Fruit fly (Drosophila melanogaster): ENCODE data around the gene CG13101.

Gene CG13101

dm6 chr2L:8997285-8997684 is 12.6 kb upstream of the CG13101 start, which contains the start of the genes alien and CG18661 (continued):
- TF ChIP-seq tna (GFP tag; IDR thresholded peaks at IDR 0.05; ENCODE audit: partially characterized antibody) = no peak
- TF ChIP-seq YL-1 (GFP tag; optimal IDR thresholded peaks at IDR 0.05) = peak; percentile 52
- peak; percentile 58 for TF ChIP-seq CG4820 (GFP tag; optimal IDR thresholded peaks at IDR 0.05)
- TF ChIP-seq CG14710 (tag; optimal IDR thresholded peaks at IDR 0.05) = peak; percentile 79
- TF ChIP-seq Jarid2 (GFP tag; optimal IDR thresholded peaks at IDR 0.05) = no peak
- peak; percentile 44 for TF ChIP-seq oc (tag; optimal IDR thresholded peaks at IDR 0.05)
- peak; percentile 80 for TF ChIP-seq CG12942 (GFP tag; optimal IDR thresholded peaks at IDR 0.05)
- peak; percentile 3 for TF ChIP-seq yki (optimal IDR thresholded peaks at IDR 0.05)
- peak; percentile 43 for TF ChIP-seq ab (GFP tag; optimal IDR thresholded peaks at IDR 0.05)
- TF ChIP-seq Usf (GFP tag; optimal IDR thresholded peaks at IDR 0.05) = peak; percentile 68
- TF ChIP-seq CG15514 (GFP tag; optimal IDR thresholded peaks at IDR 0.05) = peak; percentile 65
- TF ChIP-seq gcm (GFP tag; optimal IDR thresholded peaks at IDR 0.05) = peak; percentile 30
- TF ChIP-seq caup (GFP tag; optimal IDR thresholded peaks at IDR 0.05; ENCODE audit: severe bottlenecking) = peak; percentile 82
- TF ChIP-seq D (optimal IDR thresholded peaks at IDR 0.05) = no peak
- TF ChIP-seq D (GFP tag; optimal IDR thresholded peaks at IDR 0.05) = peak; percentile 71
- TF ChIP-seq NC2α (GFP tag; optimal IDR thresholded peaks at IDR 0.05) = peak; percentile 36
- peak; percentile 71 for TF ChIP-seq CG13775 (GFP tag; optimal IDR thresholded peaks at IDR 0.05)
- peak; percentile 88 for TF ChIP-seq ttk (GFP tag; IDR thresholded peaks at IDR 0.05)
- peak; percentile 79 for TF ChIP-seq Rx (GFP tag; IDR thresholded peaks at IDR 0.05)
- peak; percentile 9 for TF ChIP-seq CG15011 (GFP tag; optimal IDR thresholded peaks at IDR 0.05)
- TF ChIP-seq Sry-δ (GFP tag; optimal IDR thresholded peaks at IDR 0.05) = peak; percentile 88
- peak; percentile 84 for TF ChIP-seq Hmx (GFP tag; optimal IDR thresholded peaks at IDR 0.05)
- peak; percentile 83 for TF ChIP-seq Hmr (GFP tag; optimal IDR thresholded peaks at IDR 0.05)
- peak; percentile 88 for TF ChIP-seq CG14014 (GFP tag; IDR thresholded peaks at IDR 0.05)
- peak; percentile 28; the same call in 1 of the 3 replicates for TF ChIP-seq Opbp (GFP tag; IDR thresholded peaks at IDR 0.05; ENCODE audit: partially characterized antibody)
- TF ChIP-seq CG1603 (tag; optimal IDR thresholded peaks at IDR 0.05) = peak; percentile 89
- TF ChIP-seq CG6272 (GFP tag; IDR thresholded peaks at IDR 0.05) = peak; percentile 87
- no peak for TF ChIP-seq Eip74EF (GFP tag; optimal IDR thresholded peaks at IDR 0.05)
- TF ChIP-seq HLH54F (GFP tag; optimal IDR thresholded peaks at IDR 0.05) = peak; percentile 82
- TF ChIP-seq CG10462 (GFP tag; optimal IDR thresholded peaks at IDR 0.05) = peak; percentile 72
- TF ChIP-seq al (GFP tag; IDR thresholded peaks at IDR 0.05) = peak; percentile 88
- no peak for TF ChIP-seq z (GFP tag; IDR thresholded peaks at IDR 0.05)
- no peak for TF ChIP-seq eve (GFP tag; optimal IDR thresholded peaks at IDR 0.05)
- TF ChIP-seq sens-2 (GFP tag; IDR thresholded peaks at IDR 0.05) = peak; percentile 92
- peak; percentile 79 for TF ChIP-seq CG10979 (tag; optimal IDR thresholded peaks at IDR 0.05)
- peak; percentile 47 for TF ChIP-seq Meics (GFP tag; optimal IDR thresholded peaks at IDR 0.05)
- no peak for TF ChIP-seq sim (GFP tag; IDR thresholded peaks at IDR 0.05)
- TF ChIP-seq CG6175 (GFP tag; IDR thresholded peaks at IDR 0.05) = peak; percentile 80; the same call in 2 of the 3 replicates
- peak; percentile 98 for TF ChIP-seq mam (GFP tag; optimal IDR thresholded peaks at IDR 0.05)
- TF ChIP-seq Kr (GFP tag; optimal IDR thresholded peaks at IDR 0.05) = no peak
- TF ChIP-seq CG10209 (GFP tag; optimal IDR thresholded peaks at IDR 0.05) = peak; percentile 83
- TF ChIP-seq Gug (GFP tag; IDR thresholded peaks at IDR 0.05) = peak; percentile 92
- peak; percentile 98 for TF ChIP-seq Xbp1 (GFP tag; optimal IDR thresholded peaks at IDR 0.05)
- TF ChIP-seq tgo (GFP tag; IDR thresholded peaks at IDR 0.05) = peak; percentile 87
- TF ChIP-seq CG10321 (GFP tag; IDR thresholded peaks at IDR 0.05) = peak; percentile 66
- TF ChIP-seq CG4730 (GFP tag; IDR thresholded peaks at IDR 0.05) = peak; percentile 83
- TF ChIP-seq Lim3 (GFP tag; IDR thresholded peaks at IDR 0.05) = peak; percentile 82
- TF ChIP-seq stwl (tag; optimal IDR thresholded peaks at IDR 0.05) = peak; percentile 98
- TF ChIP-seq CG1602 (GFP tag; optimal IDR thresholded peaks at IDR 0.05) = peak; percentile 76
- peak; percentile 96 for TF ChIP-seq lilli (GFP tag; optimal IDR thresholded peaks at IDR 0.05)
- peak; percentile 34; the same call in 1 of the 3 replicates for TF ChIP-seq HLH4C (GFP tag; IDR thresholded peaks at IDR 0.05; ENCODE audit: partially characterized antibody)
